Fruit fly (Drosophila melanogaster) whole organism, prepupa: Measurements from ENCODE around the gene Vha13.

Experiments used
- Blimp-1 ChIP-seq: fragments of 200-800 bp; sonication (Bioruptor generic); optimal IDR thresholded peaks from 3 replicates; lab custom pipeline; 2017; ENCODE audit warnings: missing biosample characterization, missing genetic modification characterization, mild to moderate bottlenecking, moderate library complexity, missing genetic modification reagents
- CG10631 ChIP-seq: fragments of 200-800 bp; sonication (Bioruptor generic); optimal IDR thresholded peaks from 2 replicates; lab custom pipeline; 2016; ENCODE audit warnings: missing biosample characterization, missing genetic modification characterization
- CG10669 ChIP-seq: fragments of 200-800 bp; sonication (Bioruptor generic); optimal IDR thresholded peaks from 3 replicates; lab custom pipeline; 2018; ENCODE audit warnings: missing biosample characterization, mild to moderate bottlenecking, missing genetic modification characterization, moderate library complexity
- CG11294 ChIP-seq: fragments of 200-800 bp; sonication (Bioruptor generic); IDR thresholded peaks from 2 replicates; pipeline ENCODE4 v1.3.6; 2022; ENCODE audit warnings: missing biosample characterization, missing genetic modification characterization
- CG11902 ChIP-seq: fragments of 200-800 bp; sonication (Bioruptor generic); optimal IDR thresholded peaks from 3 replicates; lab custom pipeline; 2016; ENCODE audit warnings: missing biosample characterization, missing genetic modification characterization
- CG15336 ChIP-seq: fragments of 200-800 bp; sonication (Bioruptor generic); IDR thresholded peaks from 2 replicates; pipeline ENCODE4 v1.3.6; 2022; ENCODE audit warnings: missing biosample characterization, missing genetic modification characterization
- CG1621 ChIP-seq: fragments of 200-800 bp; sonication (Bioruptor generic); optimal IDR thresholded peaks from 3 replicates; lab custom pipeline; 2018; ENCODE audit warnings: missing biosample characterization, mild to moderate bottlenecking, missing genetic modification characterization
- CG16779 ChIP-seq: fragments of 200-800 bp; sonication (Bioruptor generic); optimal IDR thresholded peaks from 3 replicates; lab custom pipeline; 2017; ENCODE audit warnings: missing biosample characterization, mild to moderate bottlenecking, missing genetic modification characterization
- CG3032 ChIP-seq: fragments of 200-800 bp; optimal IDR thresholded peaks from 2 replicates; lab custom pipeline; 2019; ENCODE audit warnings: missing biosample characterization, mild to moderate bottlenecking, missing genetic modification characterization, moderate library complexity
- CG31627 ChIP-seq: fragments of 200-800 bp; sonication (Bioruptor generic); optimal IDR thresholded peaks from 3 replicates; lab custom pipeline; 2016; ENCODE audit warnings: missing biosample characterization, missing genetic modification characterization
- CG34406 ChIP-seq: fragments of 200-800 bp; sonication (Bioruptor generic); optimal IDR thresholded peaks from 3 replicates; lab custom pipeline; 2016; ENCODE audit warnings: missing biosample characterization, missing genetic modification characterization
- CG3919 ChIP-seq: fragments of 200-800 bp; sonication (Bioruptor generic); optimal IDR thresholded peaks from 3 replicates; lab custom pipeline; 2016; ENCODE audit warnings: missing biosample characterization, missing genetic modification characterization
- CG4318 ChIP-seq: fragments of 200-800 bp; sonication (Bioruptor generic); optimal IDR thresholded peaks from 3 replicates; lab custom pipeline; 2017; ENCODE audit warnings: missing biosample characterization, mild to moderate bottlenecking, missing genetic modification characterization
- CG6163 ChIP-seq: fragments of 200-800 bp; sonication (Bioruptor generic); IDR thresholded peaks from 3 replicates; pipeline ENCODE4 v1.3.6; 2022; ENCODE audit warnings: missing biosample characterization, missing genetic modification characterization
- CG6276 ChIP-seq: fragments of 200-800 bp; sonication (Bioruptor generic); optimal IDR thresholded peaks from 2 replicates; lab custom pipeline; 2017; ENCODE audit warnings: missing biosample characterization, mild to moderate bottlenecking, missing genetic modification characterization
- CG6792 ChIP-seq: fragments of 200-800 bp; sonication (Bioruptor generic); optimal IDR thresholded peaks from 3 replicates; lab custom pipeline; 2016; ENCODE audit warnings: missing biosample characterization, missing genetic modification characterization
- CG6808 ChIP-seq: fragments of 200-800 bp; sonication (Bioruptor generic); optimal IDR thresholded peaks from 3 replicates; lab custom pipeline; 2017; ENCODE audit warnings: missing biosample characterization, missing genetic modification characterization, mild to moderate bottlenecking, moderate library complexity, missing genetic modification reagents
- CG7368 ChIP-seq: fragments of 200-800 bp; sonication (Bioruptor generic); optimal IDR thresholded peaks from 3 replicates; lab custom pipeline; 2016; ENCODE audit warnings: missing biosample characterization, missing genetic modification characterization
- CG8119 ChIP-seq: fragments of 200-800 bp; sonication (Bioruptor generic); IDR thresholded peaks from 3 replicates; pipeline ENCODE4 v1.3.6; 2022; ENCODE audit warnings: missing biosample characterization, missing genetic modification characterization
- CG8319 ChIP-seq: fragments of 200-800 bp; sonication (Bioruptor generic); optimal IDR thresholded peaks from 3 replicates; lab custom pipeline; 2016; ENCODE audit warnings: missing biosample characterization, missing genetic modification characterization
- CG8632 ChIP-seq: fragments of 200-800 bp; sonication (Bioruptor generic); optimal IDR thresholded peaks from 3 replicates; lab custom pipeline; 2016; ENCODE audit warnings: missing biosample characterization, missing genetic modification characterization
- CG9139 ChIP-seq: fragments of 200-800 bp; sonication (Bioruptor generic); optimal IDR thresholded peaks from 3 replicates; lab custom pipeline; 2017; ENCODE audit warnings: missing biosample characterization, mild to moderate bottlenecking, missing genetic modification characterization
- Eip75B ChIP-seq: fragments of 200-800 bp; sonication (Bioruptor generic); optimal IDR thresholded peaks from 3 replicates; lab custom pipeline; 2016; ENCODE audit warnings: missing biosample characterization, missing genetic modification characterization
- Ets21C ChIP-seq: fragments of 200-800 bp; sonication (Bioruptor generic); optimal IDR thresholded peaks from 3 replicates; lab custom pipeline; 2016; ENCODE audit warnings: missing biosample characterization, missing genetic modification characterization
- Ets96B ChIP-seq: fragments of 200-800 bp; optimal IDR thresholded peaks from 2 replicates; lab custom pipeline; 2019; ENCODE audit warnings: missing biosample characterization, mild to moderate bottlenecking, missing genetic modification characterization, moderate library complexity
- Gug ChIP-seq: fragments of 200-800 bp; sonication (Bioruptor generic); IDR thresholded peaks from 2 replicates; pipeline ENCODE4 v1.3.6; 2022; ENCODE audit warnings: missing biosample characterization, missing genetic modification characterization
- Hr38 ChIP-seq: sonication (Bioruptor generic); optimal IDR thresholded peaks from 2 replicates; lab custom pipeline; 2016; ENCODE audit warnings: missing biosample characterization, missing genetic modification characterization
- Hr39 ChIP-seq: fragments of 200-800 bp; sonication (Bioruptor generic); optimal IDR thresholded peaks from 2 replicates; lab custom pipeline; 2016; ENCODE audit warnings: missing biosample characterization, missing genetic modification characterization
- Hr4 ChIP-seq: fragments of 200-800 bp; sonication (Bioruptor generic); optimal IDR thresholded peaks from 3 replicates; lab custom pipeline; 2016; ENCODE audit warnings: missing biosample characterization, missing genetic modification characterization
- Lpt ChIP-seq: fragments of 200-800 bp; sonication (Bioruptor generic); optimal IDR thresholded peaks from 3 replicates; lab custom pipeline; 2016; ENCODE audit warnings: missing biosample characterization, missing genetic modification characterization
- Met ChIP-seq: fragments of 200-800 bp; sonication (Bioruptor generic); optimal IDR thresholded peaks from 3 replicates; lab custom pipeline; 2016; ENCODE audit warnings: missing biosample characterization, missing genetic modification characterization
- OdsH ChIP-seq: fragments of 200-800 bp; sonication (Bioruptor generic); optimal IDR thresholded peaks from 3 replicates; lab custom pipeline; 2016; ENCODE audit warnings: missing biosample characterization, missing genetic modification characterization
- Smox ChIP-seq: fragments of 200-800 bp; sonication (Bioruptor generic); optimal IDR thresholded peaks from 3 replicates; lab custom pipeline; 2016; ENCODE audit warnings: missing biosample characterization, missing genetic modification characterization
- Sox102F ChIP-seq: fragments of 200-800 bp; sonication (Bioruptor generic); optimal IDR thresholded peaks from 2 replicates; lab custom pipeline; 2016; ENCODE audit warnings: missing biosample characterization, mild to moderate bottlenecking, missing genetic modification characterization
- Sox14 ChIP-seq: fragments of 200-800 bp; sonication (Bioruptor generic); optimal IDR thresholded peaks from 3 replicates; lab custom pipeline; 2016; ENCODE audit warnings: missing biosample characterization, missing genetic modification characterization
- Sox15 ChIP-seq: fragments of 200-800 bp; sonication (Bioruptor generic); optimal IDR thresholded peaks from 3 replicates; lab custom pipeline; 2016; ENCODE audit warnings: missing biosample characterization, missing genetic modification characterization
- achi ChIP-seq: fragments of 200-800 bp; sonication (Bioruptor generic); optimal IDR thresholded peaks from 3 replicates; lab custom pipeline; 2016; ENCODE audit warnings: missing biosample characterization, missing genetic modification characterization
- cyc ChIP-seq: fragments of 200-800 bp; sonication (Bioruptor generic); optimal IDR thresholded peaks from 3 replicates; lab custom pipeline; 2016; ENCODE audit warnings: missing biosample characterization, missing genetic modification characterization
- dac ChIP-seq: fragments of 200-800 bp; sonication (Bioruptor generic); optimal IDR thresholded peaks from 2 replicates; lab custom pipeline; 2017; ENCODE audit warnings: missing biosample characterization, mild to moderate bottlenecking, missing genetic modification characterization
- dsx ChIP-seq: fragments of 200-800 bp; optimal IDR thresholded peaks from 3 replicates; lab custom pipeline; 2019; ENCODE audit warnings: missing biosample characterization, mild to moderate bottlenecking, missing genetic modification characterization, moderate library complexity; ENCODE audit not compliant: poor library complexity, severe bottlenecking
- eg ChIP-seq: fragments of 200-800 bp; sonication (Bioruptor generic); IDR thresholded peaks from 3 replicates; pipeline ENCODE4 v1.3.6; 2022; ENCODE audit warnings: missing biosample characterization, missing genetic modification characterization
- esn ChIP-seq: fragments of 200-800 bp; sonication (Bioruptor generic); optimal IDR thresholded peaks from 2 replicates; lab custom pipeline; 2016; ENCODE audit warnings: missing biosample characterization, mild to moderate bottlenecking, missing genetic modification characterization, moderate library complexity
- fd59A ChIP-seq: fragments of 200-800 bp; sonication (Bioruptor generic); optimal IDR thresholded peaks from 2 replicates; lab custom pipeline; 2017; ENCODE audit warnings: missing biosample characterization, mild to moderate bottlenecking, missing genetic modification characterization, missing genetic modification reagents
- fd85E ChIP-seq: fragments of 200-800 bp; sonication (Bioruptor generic); optimal IDR thresholded peaks from 3 replicates; lab custom pipeline; 2016; ENCODE audit warnings: missing biosample characterization, missing genetic modification characterization
- fkh ChIP-seq: fragments of 200-800 bp; sonication (Bioruptor generic); optimal IDR thresholded peaks from 3 replicates; lab custom pipeline; 2017; ENCODE audit warnings: missing biosample characterization, mild to moderate bottlenecking, missing genetic modification characterization, moderate library complexity
- lz ChIP-seq: fragments of 200-800 bp; sonication (Bioruptor generic); optimal IDR thresholded peaks from 3 replicates; lab custom pipeline; 2016; ENCODE audit warnings: missing biosample characterization, missing genetic modification characterization
- net ChIP-seq: fragments of 200-800 bp; sonication (Bioruptor generic); optimal IDR thresholded peaks from 3 replicates; lab custom pipeline; 2016; ENCODE audit warnings: missing biosample characterization, missing genetic modification characterization
- pdm3 ChIP-seq: fragments of 200-800 bp; sonication (Bioruptor generic); optimal IDR thresholded peaks from 3 replicates; lab custom pipeline; 2016; ENCODE audit warnings: missing biosample characterization, missing genetic modification characterization
- spab ChIP-seq: fragments of 200-800 bp; sonication (Bioruptor generic); optimal IDR thresholded peaks from 2 replicates; lab custom pipeline; 2017; ENCODE audit warnings: missing biosample characterization, mild to moderate bottlenecking, missing genetic modification characterization, missing genetic modification reagents
- ss ChIP-seq, 2 experiments: fragments of 200-800 bp; sonication (Bioruptor generic); optimal IDR thresholded peaks; 2 replicates in 1 of 2; 3 replicates in 1 of 2; lab custom pipeline; 2017 to 2018; ENCODE audit warnings: mild to moderate bottlenecking in 2 of 2, missing biosample characterization in 2 of 2, missing genetic modification characterization in 2 of 2, moderate library complexity in 1 of 2
- svp ChIP-seq: fragments of 200-800 bp; sonication (Bioruptor generic); peaks from one replicate; lab custom pipeline; 2016; ENCODE audit warnings: missing biosample characterization, missing genetic modification characterization
- topi ChIP-seq: fragments of 200-800 bp; sonication (Bioruptor generic); optimal IDR thresholded peaks from 3 replicates; lab custom pipeline; 2016; ENCODE audit warnings: missing biosample characterization, missing genetic modification characterization
- vri ChIP-seq: fragments of 200-800 bp; sonication (Bioruptor generic); optimal IDR thresholded peaks from 3 replicates; lab custom pipeline; 2016; ENCODE audit warnings: missing biosample characterization, mild to moderate bottlenecking, missing genetic modification characterization

Vha13 gene

dm6 chr3R:19623606-19624005 is 20.6 kb downstream of the Vha13 start:
- TF ChIP-seq eg (GFP tag; lab: Robert Waterston, UW) (peak; percentile 80), Ets21C (GFP tag; lab: Kevin White, UChicago) (peak; percentile 70), dsx (GFP tag; lab: Kevin White, UChicago) (no peak), CG9139 (GFP tag; lab: Kevin White, UChicago) (peak; percentile 37), Eip75B (GFP tag; lab: Kevin White, UChicago) (peak; percentile 83), vri (GFP tag; lab: Kevin White, UChicago) (no peak), Hr4 (peak; percentile 74), Gug (GFP tag; lab: Robert Waterston, UW) (peak; percentile 42), CG3032 (tag; lab: Kevin White, UChicago) (peak; percentile 54), CG31627 (GFP tag; lab: Kevin White, UChicago) (peak; percentile 85), Smox (GFP tag; lab: Kevin White, UChicago) (peak; percentile 76), Lpt (GFP tag; lab: Kevin White, UChicago) (peak; percentile 68), CG1621 (tag; lab: Kevin White, UChicago) (peak; percentile 24), svp (peak; percentile 90), Hr38 (no peak), cyc (GFP tag; lab: Kevin White, UChicago) (peak; percentile 77), dac (GFP tag; lab: Kevin White, UChicago) (peak; percentile 22), Sox15 (GFP tag; lab: Kevin White, UChicago) (peak; percentile 66), Sox14 (GFP tag; lab: Kevin White, UChicago) (peak; percentile 78), CG6808 (GFP tag; lab: Kevin White, UChicago) (peak; percentile 40), achi (GFP tag; lab: Kevin White, UChicago) (peak; percentile 70), CG6792 (peak; percentile 78), CG10631 (GFP tag; lab: Kevin White, UChicago) (peak; percentile 60), esn (GFP tag; lab: Kevin White, UChicago) (peak; percentile 82), CG6276 (GFP tag; lab: Kevin White, UChicago) (peak; percentile 46), pdm3 (GFP tag; lab: Kevin White, UChicago) (peak; percentile 82), CG6163 (GFP tag; lab: Robert Waterston, UW) (peak; percentile 72), CG7368 (GFP tag; lab: Kevin White, UChicago) (peak; percentile 25), CG4318 (GFP tag; lab: Kevin White, UChicago) (peak; percentile 59), spab (GFP tag; lab: Kevin White, UChicago) (peak; percentile 32), Blimp-1 (GFP tag; lab: Kevin White, UChicago) (peak; percentile 28), CG15336 (GFP tag; lab: Robert Waterston, UW) (peak; percentile 78), CG16779 (tag; lab: Kevin White, UChicago) (no peak), Ets96B (tag; lab: Kevin White, UChicago) (no peak), CG11902 (GFP tag; lab: Kevin White, UChicago) (peak; percentile 67), CG8319 (GFP tag; lab: Kevin White, UChicago) (peak; percentile 53), CG34406 (peak; percentile 76), topi (GFP tag; lab: Kevin White, UChicago) (peak; percentile 80), CG10669 (GFP tag; lab: Kevin White, UChicago) (peak; percentile 65), Sox102F (peak; percentile 64), fd59A (GFP tag; lab: Kevin White, UChicago) (peak; percentile 43), lz (GFP tag; lab: Kevin White, UChicago) (peak; percentile 77), CG8632 (GFP tag; lab: Kevin White, UChicago) (peak; percentile 69), fkh (GFP tag; lab: Kevin White, UChicago) (no peak), CG3919 (GFP tag; lab: Kevin White, UChicago) (peak; percentile 79), Hr39 (GFP tag; lab: Kevin White, UChicago) (peak; percentile 80), CG11294 (GFP tag; lab: Robert Waterston, UW) (peak; percentile 53), Met (GFP tag; lab: Kevin White, UChicago) (peak; percentile 81), ss (GFP tag; optimal IDR thresholded peaks at IDR 0.05; lab: Kevin White, UChicago) (peak in 1 of 2 experiments; percentile 50), fd85E (no peak), OdsH (GFP tag; lab: Kevin White, UChicago) (peak; percentile 79), CG8119 (peak; percentile 66), net (GFP tag; lab: Kevin White, UChicago) (peak; percentile 66)
